Worm (Caenorhabditis elegans) whole organism, L1 larva: Measurements from ENCODE around the gene rga-1.

Experiments
- C16A3.4 ChIP-seq: fragments of 150-350 bp; optimal IDR thresholded peaks from 2 replicates; lab custom pipeline; 2014; ENCODE audit warnings: missing biosample characterization, missing genetic modification characterization
- C34B4.2 ChIP-seq: sonication (generic microtip); optimal IDR thresholded peaks from 2 replicates; lab custom pipeline; 2017; ENCODE audit warnings: mild to moderate bottlenecking, missing genetic modification characterization, missing compliant biosample characterization
- F16B12.6 ChIP-seq: fragments of 150-350 bp; optimal IDR thresholded peaks from 2 replicates; lab custom pipeline; 2014; ENCODE audit warnings: missing biosample characterization, missing genetic modification characterization
- alr-1 ChIP-seq: fragments of 200-800 bp; sonication (Bioruptor generic); optimal IDR thresholded peaks from 2 replicates; lab custom pipeline; 2018; ENCODE audit warnings: borderline replicate concordance, mild to moderate bottlenecking, missing genetic modification characterization, missing compliant biosample characterization
- aly-2 ChIP-seq: fragments of 150-350 bp; optimal IDR thresholded peaks from 2 replicates; lab custom pipeline; 2014; ENCODE audit warnings: missing biosample characterization, missing genetic modification characterization
- ama-1 ChIP-seq: fragments of 150-350 bp; optimal IDR thresholded peaks from 2 replicates; lab custom pipeline; 2014
- blmp-1 ChIP-seq: fragments of 150-350 bp; optimal IDR thresholded peaks from 2 replicates; lab custom pipeline; 2014; ENCODE audit warnings: missing biosample characterization, missing genetic modification characterization
- ceh-82 ChIP-seq, 3 experiments: fragments of 150-350 bp in 1 of 3; sonication (generic microtip) in 2 of 3; optimal IDR thresholded peaks; 2 replicates each; lab custom pipeline; 2014 to 2017; ENCODE audit warnings: missing biosample characterization in 3 of 3, missing genetic modification characterization in 3 of 3
- ceh-88 ChIP-seq: fragments of 200-800 bp; sonication (Bioruptor generic); IDR thresholded peaks from 2 replicates; pipeline ENCODE4 v1.3.6; 2022; ENCODE audit warnings: missing genetic modification characterization, missing compliant biosample characterization
- ces-1 ChIP-seq: fragments of 150-350 bp; optimal IDR thresholded peaks from 2 replicates; lab custom pipeline; 2014; ENCODE audit warnings: missing biosample characterization, missing genetic modification reagents, missing genetic modification characterization
- dpl-1 ChIP-seq, 3 experiments: fragments of 150-350 bp in 2 of 3; sonication (generic microtip) in 1 of 3; optimal IDR thresholded peaks; 2 replicates each; lab custom pipeline; 2014 to 2017; ENCODE audit warnings: missing biosample characterization in 3 of 3, missing genetic modification characterization in 3 of 3, missing genetic modification reagents in 3 of 3
- dsc-1 ChIP-seq: sonication (generic microtip); optimal IDR thresholded peaks from 2 replicates; lab custom pipeline; 2016; ENCODE audit warnings: mild to moderate bottlenecking, missing genetic modification characterization, missing compliant biosample characterization
- efl-1 ChIP-seq, 4 experiments: fragments of 150-350 bp; optimal IDR thresholded peaks in 3 of 4; peaks in 1 of 4; 1 replicate in 1 of 4; 2 replicates in 3 of 4; lab custom pipeline; 2014; ENCODE audit warnings: missing biosample characterization in 2 of 4, missing genetic modification characterization in 2 of 4, missing genetic modification reagents in 2 of 4
- egl-27 ChIP-seq, 2 experiments: fragments of 150-350 bp in 1 of 2; sonication (generic microtip); optimal IDR thresholded peaks; 3 replicates each; lab custom pipeline; 2017 to 2018; ENCODE audit warnings: missing biosample characterization in 2 of 2, missing genetic modification characterization in 2 of 2, missing genetic modification reagents in 2 of 2
- elt-2 ChIP-seq: sonication (generic microtip); optimal IDR thresholded peaks from 2 replicates; lab custom pipeline; 2016; ENCODE audit warnings: missing genetic modification characterization, mild to moderate bottlenecking, inconsistent platforms, missing compliant biosample characterization, missing genetic modification reagents
- elt-3 ChIP-seq, 6 experiments: fragments of 150-350 bp in 1 of 6; sonication (generic microtip); optimal IDR thresholded peaks; 2 replicates each; lab custom pipeline; 2017 to 2018; ENCODE audit warnings: missing biosample characterization in 6 of 6, missing genetic modification characterization in 6 of 6, inconsistent platforms in 1 of 6
- ets-5 ChIP-seq: fragments of 200-800 bp; sonication (Bioruptor generic); IDR thresholded peaks from 2 replicates; pipeline ENCODE4 v1.3.6; 2022; ENCODE audit warnings: missing genetic modification characterization, missing compliant biosample characterization
- fkh-8 ChIP-seq: sonication (generic microtip); optimal IDR thresholded peaks from 2 replicates; lab custom pipeline; 2016; ENCODE audit warnings: mild to moderate bottlenecking, missing genetic modification characterization, missing compliant biosample characterization
- fos-1 ChIP-seq: fragments of 150-350 bp; optimal IDR thresholded peaks from 2 replicates; lab custom pipeline; 2014; ENCODE audit warnings: missing biosample characterization, missing genetic modification characterization
- irx-1 ChIP-seq: sonication (generic microtip); optimal IDR thresholded peaks from 2 replicates; lab custom pipeline; 2016; ENCODE audit warnings: missing genetic modification characterization, missing compliant biosample characterization
- isw-1 ChIP-seq: fragments of 200-800 bp; sonication (Bioruptor generic); IDR thresholded peaks from 2 replicates; pipeline ENCODE4 v1.3.6; 2022; ENCODE audit warnings: missing genetic modification characterization, missing compliant biosample characterization
- jun-1 ChIP-seq: fragments of 150-350 bp; optimal IDR thresholded peaks from 2 replicates; lab custom pipeline; 2014; ENCODE audit warnings: missing biosample characterization, missing genetic modification reagents, missing genetic modification characterization
- lin-13 ChIP-seq: fragments of 150-350 bp; optimal IDR thresholded peaks from 2 replicates; lab custom pipeline; 2014; ENCODE audit warnings: missing biosample characterization, missing genetic modification reagents, missing genetic modification characterization
- lin-14 ChIP-seq: fragments of 200-800 bp; sonication (Bioruptor generic); optimal IDR thresholded peaks from 2 replicates; lab custom pipeline; 2018; ENCODE audit warnings: mild to moderate bottlenecking, missing genetic modification characterization, moderate library complexity, missing compliant biosample characterization
- lin-15B ChIP-seq: fragments of 150-350 bp; sonication (generic microtip); optimal IDR thresholded peaks from 3 replicates; lab custom pipeline; 2014; ENCODE audit warnings: missing biosample characterization, missing genetic modification characterization
- lin-35 ChIP-seq, 2 experiments: fragments of 150-350 bp; optimal IDR thresholded peaks; 2 replicates each; lab custom pipeline; 2014; ENCODE audit warnings: missing biosample characterization in 2 of 2, missing genetic modification characterization in 2 of 2, missing genetic modification reagents in 2 of 2
- lsy-2 ChIP-seq, 2 experiments: fragments of 150-350 bp; optimal IDR thresholded peaks; 2 replicates each; lab custom pipeline; 2014; ENCODE audit warnings: missing biosample characterization in 2 of 2, missing genetic modification characterization in 2 of 2
- mab-9 ChIP-seq: fragments of 200-800 bp; sonication (Bioruptor generic); IDR thresholded peaks from 2 replicates; pipeline ENCODE4 v1.3.6; 2022; ENCODE audit warnings: missing genetic modification reagents, missing genetic modification characterization, missing compliant biosample characterization
- mef-2 ChIP-seq: fragments of 150-350 bp; optimal IDR thresholded peaks from 2 replicates; lab custom pipeline; 2014; ENCODE audit warnings: missing biosample characterization, missing genetic modification characterization
- mep-1 ChIP-seq: fragments of 150-350 bp; optimal IDR thresholded peaks from 2 replicates; lab custom pipeline; 2014; ENCODE audit warnings: missing biosample characterization, missing genetic modification characterization
- nhr-11 ChIP-seq: fragments of 150-350 bp; optimal IDR thresholded peaks from 2 replicates; lab custom pipeline; 2014; ENCODE audit warnings: missing biosample characterization, missing genetic modification characterization
- nhr-237 ChIP-seq: fragments of 150-350 bp; optimal IDR thresholded peaks from 2 replicates; lab custom pipeline; 2014; ENCODE audit warnings: missing biosample characterization, missing genetic modification characterization
- nhr-47 ChIP-seq: sonication (generic microtip); optimal IDR thresholded peaks from 2 replicates; lab custom pipeline; 2016; ENCODE audit warnings: mild to moderate bottlenecking, missing genetic modification characterization, moderate library complexity, missing compliant biosample characterization
- nhr-71 ChIP-seq: sonication (generic microtip); optimal IDR thresholded peaks from 2 replicates; lab custom pipeline; 2016; ENCODE audit warnings: mild to moderate bottlenecking, missing genetic modification characterization, moderate library complexity, missing compliant biosample characterization
- nhr-76 ChIP-seq: sonication (generic microtip); optimal IDR thresholded peaks from 2 replicates; lab custom pipeline; 2017; ENCODE audit warnings: missing biosample characterization, missing genetic modification characterization
- nhr-85 ChIP-seq: sonication (generic microtip); peaks from one replicate; lab custom pipeline; 2016; ENCODE audit warnings: missing genetic modification characterization, inconsistent platforms, missing compliant biosample characterization
- pqm-1 ChIP-seq: sonication (generic microtip); optimal IDR thresholded peaks from 3 replicates; lab custom pipeline; 2017; ENCODE audit warnings: missing biosample characterization, missing genetic modification characterization
- skn-1 ChIP-seq: fragments of 150-350 bp; optimal IDR thresholded peaks from 2 replicates; lab custom pipeline; 2014; ENCODE audit warnings: missing biosample characterization, missing genetic modification characterization
- snu-23 ChIP-seq: sonication (generic microtip); optimal IDR thresholded peaks from 2 replicates; lab custom pipeline; 2016; ENCODE audit warnings: missing genetic modification characterization, missing compliant biosample characterization
- sox-4 ChIP-seq: sonication (generic microtip); optimal IDR thresholded peaks from 2 replicates; lab custom pipeline; 2016; ENCODE audit warnings: missing genetic modification characterization, missing compliant biosample characterization
- sptf-1 ChIP-seq: fragments of 150-350 bp; optimal IDR thresholded peaks from 2 replicates; lab custom pipeline; 2014; ENCODE audit warnings: missing biosample characterization, missing genetic modification characterization
- tbx-2 ChIP-seq: sonication (generic microtip); optimal IDR thresholded peaks from 2 replicates; lab custom pipeline; 2016; ENCODE audit warnings: missing genetic modification characterization, missing compliant biosample characterization
- tlp-1 ChIP-seq: fragments of 150-350 bp; optimal IDR thresholded peaks from 2 replicates; lab custom pipeline; 2014; ENCODE audit warnings: missing biosample characterization, missing genetic modification characterization
- unc-30 ChIP-seq: sonication (generic microtip); optimal IDR thresholded peaks from 2 replicates; lab custom pipeline; 2017; ENCODE audit warnings: missing biosample characterization, missing genetic modification characterization
- unc-62 ChIP-seq: fragments of 150-350 bp; optimal IDR thresholded peaks from 2 replicates; lab custom pipeline; 2014; ENCODE audit warnings: missing biosample characterization, missing genetic modification reagents, missing genetic modification characterization
- unc-86 ChIP-seq: sonication (generic microtip); optimal IDR thresholded peaks from 2 replicates; lab custom pipeline; 2016; ENCODE audit warnings: missing genetic modification characterization, missing compliant biosample characterization
- vab-15 ChIP-seq: sonication (generic microtip); optimal IDR thresholded peaks from 2 replicates; lab custom pipeline; 2017; ENCODE audit warnings: missing genotype, mild to moderate bottlenecking, missing genetic modification characterization, missing compliant biosample characterization
- xbp-1 ChIP-seq: sonication (generic microtip); optimal IDR thresholded peaks from 2 replicates; lab custom pipeline; 2016; ENCODE audit warnings: missing genetic modification characterization, missing compliant biosample characterization
- zag-1 ChIP-seq: fragments of 150-350 bp; optimal IDR thresholded peaks from 2 replicates; lab custom pipeline; 2014; ENCODE audit warnings: missing biosample characterization, missing genetic modification characterization
- zip-4 ChIP-seq: fragments of 200-800 bp; sonication (Bioruptor generic); optimal IDR thresholded peaks from 2 replicates; lab custom pipeline; 2018; ENCODE audit warnings: mild to moderate bottlenecking, missing genetic modification characterization, moderate library complexity, missing compliant biosample characterization
- ztf-4 ChIP-seq: fragments of 150-350 bp; optimal IDR thresholded peaks from 2 replicates; lab custom pipeline; 2014; ENCODE audit warnings: missing biosample characterization, missing genetic modification characterization

rga-1 gene

ce11 chrII:11492843-11493242 lies 28.1 kb downstream of the rga-1 start, which contains the start of gene hacl-1 (continued):
- TF ChIP-seq dsc-1 (tag; lab: Kevin White, UChicago) (no peak), ztf-4 (tag; lab: Kevin White, UChicago) (no peak), skn-1 (tag; lab: Kevin White, UChicago) (peak; percentile 31), ceh-88 (no peak), xbp-1 (tag; lab: Kevin White, UChicago) (peak; percentile 11), lsy-2 (tag; optimal IDR thresholded peaks at IDR 0.05; lab: Kevin White, UChicago) (peak; percentile 29 to 40), jun-1 (tag; lab: Kevin White, UChicago) (no peak), snu-23 (GFP tag; lab: Kevin White, UChicago) (peak; percentile 30), irx-1 (tag; lab: Kevin White, UChicago) (no peak), aly-2 (tag; lab: Kevin White, UChicago) (no peak), lin-13 (GFP tag; lab: Kevin White, UChicago) (no peak), nhr-47 (tag; lab: Kevin White, UChicago) (peak; percentile 34), C34B4.2 (no peak), nhr-85 (tag; lab: Kevin White, UChicago) (peak; percentile 87), nhr-237 (tag; lab: Kevin White, UChicago) (no peak), fos-1 (tag; lab: Kevin White, UChicago) (no peak), blmp-1 (tag; lab: Kevin White, UChicago) (peak; percentile 44), mep-1 (tag; lab: Kevin White, UChicago) (peak; percentile 28), ceh-82 (tag; optimal IDR thresholded peaks at IDR 0.05; lab: Kevin White, UChicago) (no peak)

- TF ChIP-seq elt-2 = no peak
- TF ChIP-seq mep-1 (tag; lab: Kevin White, UChicago) = peak; percentile 29
- TF ChIP-seq ets-5 = no peak
- TF ChIP-seq egl-27 (tag; optimal IDR thresholded peaks at IDR 0.05; lab: Kevin White, UChicago) = no peak
- TF ChIP-seq pqm-1 = no peak
- no peak for TF ChIP-seq sox-4
- TF ChIP-seq lin-35 (GFP tag; optimal IDR thresholded peaks at IDR 0.05; lab: Kevin White, UChicago) = peak; percentile 44 to 60
- peak in 2 of 3 experiments; percentile 18 to 48 for TF ChIP-seq ceh-82 (tag; optimal IDR thresholded peaks at IDR 0.05; lab: Kevin White, UChicago)
- TF ChIP-seq tlp-1 = no peak
- no peak for TF ChIP-seq ama-1 (lab: Kevin White, UChicago)
- TF ChIP-seq aly-2 (tag; lab: Kevin White, UChicago) = peak; percentile 16
- TF ChIP-seq lin-15B (tag; lab: Kevin White, UChicago) = no peak
- no peak for TF ChIP-seq vab-15
- TF ChIP-seq C34B4.2 = no peak
- peak; percentile 22 for TF ChIP-seq lin-14 (GFP tag; lab: Kevin White, UChicago)
- no peak for TF ChIP-seq mef-2 (tag; lab: Kevin White, UChicago)
- no peak for TF ChIP-seq elt-3 (tag; optimal IDR thresholded peaks at IDR 0.05; lab: Kevin White, UChicago)
- TF ChIP-seq unc-30 (tag; lab: Kevin White, UChicago) = no peak
- no peak for TF ChIP-seq unc-62 (GFP tag; lab: Kevin White, UChicago)
- peak; percentile 80 to 97 for TF ChIP-seq lsy-2 (tag; optimal IDR thresholded peaks at IDR 0.05; lab: Kevin White, UChicago)
- TF ChIP-seq sptf-1 (tag; lab: Kevin White, UChicago) = no peak
- TF ChIP-seq skn-1 (tag; lab: Kevin White, UChicago) = peak; percentile 47
- peak; percentile 14 to 67 (median 34) for TF ChIP-seq dpl-1 (GFP tag; optimal IDR thresholded peaks at IDR 0.05; lab: Kevin White, UChicago)
- TF ChIP-seq F16B12.6 (tag; lab: Kevin White, UChicago) = peak; percentile 81
- no peak for TF ChIP-seq mab-9 (GFP tag; lab: Robert Waterston, UW)
- no peak for TF ChIP-seq ces-1 (GFP tag; lab: Kevin White, UChicago)
- peak; percentile 27 for TF ChIP-seq nhr-71 (tag; lab: Kevin White, UChicago)
- no peak for TF ChIP-seq fkh-8 (tag; lab: Kevin White, UChicago)
- TF ChIP-seq nhr-237 (tag; lab: Kevin White, UChicago) = no peak
- no peak for TF ChIP-seq nhr-76
- no peak for TF ChIP-seq isw-1 (GFP tag; lab: Robert Waterston, UW)
- peak; percentile 6 for TF ChIP-seq blmp-1 (tag; lab: Kevin White, UChicago)
- no peak for TF ChIP-seq unc-86 (tag; lab: Kevin White, UChicago)
- TF ChIP-seq efl-1 (optimal IDR thresholded peaks at IDR 0.05; lab: Kevin White, UChicago) = peak; percentile 38 to 58
- TF ChIP-seq efl-1 (GFP tag; optimal IDR thresholded peaks at IDR 0.05 in 1 of 2; lab: Kevin White, UChicago) = peak; percentile 56 to 85
- TF ChIP-seq zip-4 = peak; percentile 32
- no peak for TF ChIP-seq tbx-2 (tag; lab: Kevin White, UChicago)
- TF ChIP-seq alr-1 (tag; lab: Kevin White, UChicago) = no peak
- no peak for TF ChIP-seq zag-1 (tag; lab: Kevin White, UChicago)
- peak; percentile 32 for TF ChIP-seq nhr-47 (tag; lab: Kevin White, UChicago)
- peak; percentile 16 for TF ChIP-seq C16A3.4
- no peak for TF ChIP-seq nhr-85 (tag; lab: Kevin White, UChicago)
- TF ChIP-seq nhr-11 (tag; lab: Kevin White, UChicago) = no peak
These were observed 30.6 kb downstream of the rga-1 start, which contains the start of the genes ooc-3 and B0334.4 for ce11 chrII:11495307-11495706. ooc-3 (minus strand) TSS chrII:11495321. B0334.4 (plus strand) TSS chrII:11495692.
